Fruit fly (Drosophila melanogaster): Measurements from ENCODE around the gene CG6420.

DNA sequence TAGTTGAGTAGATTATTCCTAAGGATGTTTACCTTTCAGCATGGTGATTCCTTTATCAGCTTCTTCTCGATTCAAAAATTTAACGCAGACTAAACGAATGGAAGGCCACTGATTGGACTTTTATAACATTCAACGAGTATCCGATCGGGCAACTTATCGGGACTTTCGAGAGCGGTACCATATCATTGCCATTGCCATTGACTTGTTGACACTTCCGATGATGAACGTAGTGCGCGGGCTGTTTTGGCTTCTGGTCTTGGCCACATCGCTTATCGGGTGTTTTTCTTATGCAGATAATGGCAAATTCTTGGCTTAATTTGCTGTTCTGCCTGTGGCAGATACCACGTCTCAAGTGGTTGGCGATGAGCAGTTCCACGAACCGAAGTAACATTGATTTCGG lies 11.2 kb upstream of the CG6420 start, which contains the start of gene CG6403:
- TF ChIP-seq pan (optimal IDR thresholded peaks at IDR 0.05) (no peak), OdsH (GFP tag; optimal IDR thresholded peaks at IDR 0.05) (no peak), Myc (optimal IDR thresholded peaks at IDR 0.05) (no peak), HLH106 (tag; optimal IDR thresholded peaks at IDR 0.05) (no peak), woc (GFP tag; optimal IDR thresholded peaks at IDR 0.05) (no peak), Sp1 (GFP tag; optimal IDR thresholded peaks at IDR 0.05) (no peak), Dfd (GFP tag; optimal IDR thresholded peaks at IDR 0.05) (no peak), sage (GFP tag; optimal IDR thresholded peaks at IDR 0.05) (no peak), CG9705 (GFP tag; optimal IDR thresholded peaks at IDR 0.05) (no peak), Dif (GFP tag; optimal IDR thresholded peaks at IDR 0.05; ENCODE audit: partially characterized antibody) (no peak), psq (GFP tag; optimal IDR thresholded peaks at IDR 0.05) (no peak), N (GFP tag; optimal IDR thresholded peaks at IDR 0.05) (no peak), jim (GFP tag; optimal IDR thresholded peaks at IDR 0.05) (no peak), Mio (GFP tag; optimal IDR thresholded peaks at IDR 0.05) (no peak)

Data from whole organism, wandering third instar larva.